Fruit fly (Drosophila melanogaster) whole organism, wandering third instar larva: ENCODE data around the gene CG31661.

Source experiments
- Abd-B ChIP-seq: fragments of >200 bp; optimal IDR thresholded peaks from 2 replicates; lab custom pipeline; 2017; ENCODE audit warnings: missing biosample characterization, missing genetic modification characterization
- CG9705 ChIP-seq: fragments of 200-800 bp; sonication (Bioruptor generic); optimal IDR thresholded peaks from 2 replicates; lab custom pipeline; 2018; ENCODE audit warnings: missing biosample characterization, mild to moderate bottlenecking, missing genetic modification characterization
- CrebA ChIP-seq: fragments of 200-800 bp; sonication (Bioruptor generic); optimal IDR thresholded peaks from 2 replicates; lab custom pipeline; 2016; ENCODE audit warnings: missing biosample characterization, mild to moderate bottlenecking, missing genetic modification characterization, borderline replicate concordance
- Dfd ChIP-seq: fragments of >200 bp; optimal IDR thresholded peaks from 2 replicates; lab custom pipeline; 2017; ENCODE audit warnings: missing biosample characterization, missing genetic modification characterization
- Dif ChIP-seq: fragments of 200-275, 200-300 bp; sonication (Bioruptor generic); optimal IDR thresholded peaks from 2 replicates; lab custom pipeline; 2018; ENCODE audit warnings: missing biosample characterization, missing genetic modification characterization; ENCODE audit not compliant: partially characterized antibody
- GATAd ChIP-seq: sonication (Bioruptor generic); optimal IDR thresholded peaks from 2 replicates; lab custom pipeline; 2016; ENCODE audit warnings: missing biosample characterization, missing genetic modification characterization
- HLH106 ChIP-seq: fragments of 200-800 bp; optimal IDR thresholded peaks from 3 replicates; lab custom pipeline; 2019; ENCODE audit warnings: missing biosample characterization, mild to moderate bottlenecking, missing genetic modification characterization, moderate library complexity
- Hnf4 ChIP-seq: fragments of 200-800 bp; sonication (Bioruptor generic); optimal IDR thresholded peaks from 2 replicates; lab custom pipeline; 2016; ENCODE audit warnings: missing biosample characterization, mild to moderate bottlenecking, missing genetic modification characterization
- Hr78 ChIP-seq: fragments of >200 bp; optimal IDR thresholded peaks from 2 replicates; lab custom pipeline; 2017; ENCODE audit warnings: missing biosample characterization, missing genetic modification characterization
- Jra ChIP-seq: sonication (Bioruptor generic); optimal IDR thresholded peaks from 2 replicates; lab custom pipeline; 2016; ENCODE audit warnings: missing biosample characterization, missing genetic modification characterization
- Mio ChIP-seq: sonication (Bioruptor generic); optimal IDR thresholded peaks from 2 replicates; lab custom pipeline; 2016; ENCODE audit warnings: missing biosample characterization, missing genetic modification characterization
- Myc ChIP-seq: fragments of >200 bp; optimal IDR thresholded peaks from 2 replicates; lab custom pipeline; 2017
- N ChIP-seq: fragments of >200 bp; optimal IDR thresholded peaks from 2 replicates; lab custom pipeline; 2018; ENCODE audit warnings: missing biosample characterization, missing external identifiers, missing genetic modification characterization
- OdsH ChIP-seq: fragments of 200-800 bp; sonication (Bioruptor generic); optimal IDR thresholded peaks from 2 replicates; lab custom pipeline; 2016; ENCODE audit warnings: missing biosample characterization, mild to moderate bottlenecking, missing genetic modification characterization
- Rel ChIP-seq, 2 experiments: fragments of 200-800 bp; sonication (Bioruptor generic) in 1 of 2; optimal IDR thresholded peaks; 2 replicates in 1 of 2; 3 replicates in 1 of 2; lab custom pipeline; 2016 to 2019; ENCODE audit warnings: mild to moderate bottlenecking in 2 of 2, missing biosample characterization in 2 of 2, missing genetic modification characterization in 2 of 2, moderate library complexity in 1 of 2
- Sp1 ChIP-seq: fragments of 200-800 bp; sonication (Bioruptor generic); optimal IDR thresholded peaks from 3 replicates; lab custom pipeline; 2019; ENCODE audit warnings: missing biosample characterization, mild to moderate bottlenecking, missing genetic modification characterization, moderate library complexity
- Vsx2 ChIP-seq: fragments of 200-300, 225-300 bp; sonication (Bioruptor generic); optimal IDR thresholded peaks from 2 replicates; lab custom pipeline; 2018; ENCODE audit warnings: missing biosample characterization, missing genetic modification characterization; ENCODE audit not compliant: partially characterized antibody
- br ChIP-seq: fragments of 200-800 bp; sonication (Bioruptor generic); optimal IDR thresholded peaks from 2 replicates; lab custom pipeline; 2016; ENCODE audit warnings: missing biosample characterization, missing genetic modification characterization
- brk ChIP-seq: fragments of 200-800 bp; sonication (Bioruptor generic); optimal IDR thresholded peaks from 2 replicates; lab custom pipeline; 2016; ENCODE audit warnings: missing biosample characterization, mild to moderate bottlenecking, missing genetic modification characterization
- dl ChIP-seq, 2 experiments: fragments of 175-275, 200-275 bp in 1 of 2; fragments of 200-275 bp in 1 of 2; sonication (Bioruptor generic); optimal IDR thresholded peaks; lab custom pipeline; 2018; ENCODE audit warnings: mild to moderate bottlenecking in 2 of 2, missing biosample characterization in 2 of 2, missing genetic modification characterization in 2 of 2, moderate library complexity in 2 of 2; ENCODE audit not compliant: partially characterized antibody in 2 of 2, insufficient read depth in 1 of 2
- dmrt93B ChIP-seq: fragments of 200-800 bp; sonication (Bioruptor generic); optimal IDR thresholded peaks from 2 replicates; lab custom pipeline; 2018; ENCODE audit warnings: missing biosample characterization, mild to moderate bottlenecking, missing genetic modification characterization
- dsf ChIP-seq: sonication (Bioruptor generic); optimal IDR thresholded peaks from 2 replicates; lab custom pipeline; 2016; ENCODE audit warnings: missing biosample characterization, missing genetic modification characterization, borderline replicate concordance
- ey ChIP-seq: fragments of 200-800 bp; sonication (Bioruptor generic); optimal IDR thresholded peaks from 2 replicates; lab custom pipeline; 2016; ENCODE audit warnings: missing biosample characterization, missing genetic modification characterization
- foxo ChIP-seq, 2 experiments: fragments of 200-800 bp; sonication (Bioruptor generic); optimal IDR thresholded peaks; 2 replicates in 1 of 2; 3 replicates in 1 of 2; lab custom pipeline; 2016 to 2017; ENCODE audit warnings: missing biosample characterization in 2 of 2, missing genetic modification characterization in 2 of 2
- fru ChIP-seq: fragments of 200-800 bp; sonication (Bioruptor generic); optimal IDR thresholded peaks from 3 replicates; lab custom pipeline; 2016; ENCODE audit warnings: missing biosample characterization, mild to moderate bottlenecking, missing genetic modification characterization
- h ChIP-seq: fragments of 200-800 bp; sonication (Bioruptor generic); optimal IDR thresholded peaks from 3 replicates; lab custom pipeline; 2016; ENCODE audit warnings: missing biosample characterization, mild to moderate bottlenecking, missing genetic modification characterization
- jim ChIP-seq: fragments of 175-275, 200-325 bp; sonication (Bioruptor generic); optimal IDR thresholded peaks from 2 replicates; lab custom pipeline; 2016; ENCODE audit warnings: missing biosample characterization, mild to moderate bottlenecking, missing genetic modification characterization
- lola ChIP-seq: fragments of >200 bp; optimal IDR thresholded peaks from 2 replicates; lab custom pipeline; 2017; ENCODE audit warnings: missing biosample characterization, missing genetic modification characterization
- psq ChIP-seq: fragments of 200-800 bp; sonication (Bioruptor generic); optimal IDR thresholded peaks from 3 replicates; lab custom pipeline; 2017; ENCODE audit warnings: missing biosample characterization, mild to moderate bottlenecking, missing genetic modification characterization, moderate library complexity
- rgr ChIP-seq: fragments of 200-800 bp; sonication (Bioruptor generic); optimal IDR thresholded peaks from 3 replicates; lab custom pipeline; 2016; ENCODE audit warnings: missing biosample characterization, mild to moderate bottlenecking, missing genetic modification characterization
- sage ChIP-seq: fragments of 200-800 bp; sonication (Bioruptor generic); optimal IDR thresholded peaks from 2 replicates; lab custom pipeline; 2016; ENCODE audit warnings: missing biosample characterization, mild to moderate bottlenecking, missing genetic modification characterization
- tai ChIP-seq: sonication (Bioruptor generic); optimal IDR thresholded peaks from 2 replicates; lab custom pipeline; 2016; ENCODE audit warnings: missing biosample characterization, missing genetic modification characterization
- usp ChIP-seq: fragments of >200 bp; optimal IDR thresholded peaks from 2 replicates; lab custom pipeline; 2017; ENCODE audit warnings: missing biosample characterization, missing genetic modification characterization
- woc ChIP-seq: sonication (Bioruptor generic); optimal IDR thresholded peaks from 2 replicates; lab custom pipeline; 2016; ENCODE audit warnings: missing biosample characterization, mild to moderate bottlenecking, missing genetic modification characterization

Gene CG31661

dm6 chr2L:1473427-1473826 is 23.6 kb upstream of the CG31661 start:
- TF ChIP-seq Abd-B (GFP tag; lab: Kevin White, UChicago) = no peak
- TF ChIP-seq woc = peak; percentile 72
- no peak for TF ChIP-seq Vsx2 (GFP tag; lab: Kevin White, UChicago)
- peak; percentile 69 for TF ChIP-seq ey
- peak; percentile 72 for TF ChIP-seq OdsH (GFP tag; lab: Kevin White, UChicago)
- TF ChIP-seq dl (GFP tag; optimal IDR thresholded peaks at IDR 0.05; lab: Kevin White, UChicago; ENCODE audit: insufficient read depth in 1 of 2, partially characterized antibody in 2 of 2) = no peak
- TF ChIP-seq dmrt93B (GFP tag; lab: Kevin White, UChicago) = peak; percentile 21
- TF ChIP-seq Rel (GFP tag; optimal IDR thresholded peaks at IDR 0.05; lab: Kevin White, UChicago) = no peak
- no peak for TF ChIP-seq Rel (tag; optimal IDR thresholded peaks at IDR 0.05; lab: Kevin White, UChicago)
- peak; percentile 23 for TF ChIP-seq brk (GFP tag; lab: Kevin White, UChicago)
- TF ChIP-seq fru = peak; percentile 78
- no peak for TF ChIP-seq N (GFP tag; lab: Kevin White, UChicago)
- no peak for TF ChIP-seq CrebA (GFP tag; lab: Kevin White, UChicago)
- no peak for TF ChIP-seq CG9705
- peak; percentile 60 for TF ChIP-seq psq (GFP tag; lab: Kevin White, UChicago)
- TF ChIP-seq Mio (GFP tag; lab: Kevin White, UChicago) = no peak
- TF ChIP-seq Jra (GFP tag; lab: Kevin White, UChicago) = peak; percentile 44
- no peak for TF ChIP-seq jim
- peak in 1 of 2 experiments; percentile 72 for TF ChIP-seq foxo (GFP tag; optimal IDR thresholded peaks at IDR 0.05; lab: Kevin White, UChicago)
- no peak for TF ChIP-seq Hr78 (GFP tag; lab: Kevin White, UChicago)
- TF ChIP-seq HLH106 (tag; lab: Kevin White, UChicago) = peak; percentile 63
- TF ChIP-seq Sp1 = peak; percentile 58
- no peak for TF ChIP-seq lola (GFP tag; lab: Kevin White, UChicago)
- TF ChIP-seq Dfd (GFP tag; lab: Kevin White, UChicago) = no peak
- peak; percentile 76 for TF ChIP-seq h (GFP tag; lab: Kevin White, UChicago)
- peak; percentile 69 for TF ChIP-seq Hnf4 (GFP tag; lab: Kevin White, UChicago)
- TF ChIP-seq usp = no peak
- TF ChIP-seq br (GFP tag; lab: Kevin White, UChicago) = peak; percentile 58
- peak; percentile 68 for TF ChIP-seq rgr (GFP tag; lab: Kevin White, UChicago)
- TF ChIP-seq GATAd = no peak
- peak; percentile 46 for TF ChIP-seq tai (GFP tag; lab: Kevin White, UChicago)
- TF ChIP-seq, all 38 proteins: peak for 16

- no peak for TF ChIP-seq psq (GFP tag; lab: Kevin White, UChicago)
- TF ChIP-seq foxo (GFP tag; optimal IDR thresholded peaks at IDR 0.05; lab: Kevin White, UChicago) = peak in 1 of 2 experiments; percentile 0
- TF ChIP-seq br (GFP tag; lab: Kevin White, UChicago) = peak; percentile 22
- peak; percentile 36 for TF ChIP-seq fru
Observed at dm6 chr2L:1476872-1477503, 20.1 kb upstream of the CG31661 start.

dm6 chr2L:1478488-1478887 is 18.6 kb upstream of the CG31661 start:
- TF ChIP-seq OdsH (GFP tag; lab: Kevin White, UChicago) (no peak), CG9705 (no peak), h (GFP tag; lab: Kevin White, UChicago) (no peak), woc (no peak), Myc (lab: Kevin White, UChicago) (no peak), dsf (no peak), dmrt93B (GFP tag; lab: Kevin White, UChicago) (no peak), psq (GFP tag; lab: Kevin White, UChicago) (no peak), fru (no peak), Dif (no peak), sage (GFP tag; lab: Kevin White, UChicago) (no peak)
